Worm (Caenorhabditis elegans) whole organism, midembryonic: ENCODE data around the gene ZK666.14.
A peak's percentile ranks its signal among the peaks of the same experiment; 100 is the strongest.

Experiments
- T22C8.4 ChIP-seq: fragments of 200-800 bp; sonication (Bioruptor generic); IDR thresholded peaks from 2 replicates; pipeline ENCODE4 v1.3.6; 2022; ENCODE audit warnings: missing genetic modification characterization, missing compliant biosample characterization
- cog-1 ChIP-seq: sonication (generic microtip); optimal IDR thresholded peaks from 2 replicates; lab custom pipeline; 2016; ENCODE audit warnings: missing genetic modification characterization, missing compliant biosample characterization
- flt-1 ChIP-seq: fragments of 200-800 bp; sonication (Bioruptor generic); IDR thresholded peaks from 2 replicates; pipeline ENCODE4 v1.3.6; 2022; ENCODE audit warnings: missing genetic modification characterization, missing compliant biosample characterization
- med-1 ChIP-seq: sonication (generic microtip); optimal IDR thresholded peaks from 2 replicates; lab custom pipeline; 2017; ENCODE audit warnings: missing genetic modification characterization, mild to moderate bottlenecking, missing compliant biosample characterization, antibody characterized with exemption, missing genetic modification reagents; ENCODE audit not compliant: insufficient read depth
- ref-1 ChIP-seq: fragments of 200-800 bp; sonication (Bioruptor generic); conservative IDR thresholded peaks from 2 replicates; pipeline ENCODE4 v1.3.6; 2022; ENCODE audit warnings: missing genetic modification reagents, missing genetic modification characterization, missing compliant biosample characterization
- ztf-29 ChIP-seq: fragments of 200-800 bp; sonication (Bioruptor generic); IDR thresholded peaks from 2 replicates; pipeline ENCODE4 v1.3.6; 2022; ENCODE audit warnings: missing genetic modification reagents, missing genetic modification characterization, missing compliant biosample characterization

Gene ZK666.14

ce11 chrII:10543457-10544137 is 49.0 kb downstream of the ZK666.14 start:
- no peak for TF ChIP-seq ztf-29 (GFP tag; lab: Robert Waterston, UW)

- TF ChIP-seq cog-1 (tag; lab: Kevin White, UChicago) (no peak), T22C8.4 (GFP tag; lab: Robert Waterston, UW) (0 out of 2 replicates have a peak, but pooled peaks have one; percentile 13)
Observed at ce11 chrII:10544374-10544908, 49.9 kb downstream of the ZK666.14 start.

- no peak for TF ChIP-seq ztf-29 (GFP tag; lab: Robert Waterston, UW)
- TF ChIP-seq med-1, result no peak
- TF ChIP-seq flt-1, result peak; percentile 73
- no peak for TF ChIP-seq T22C8.4 (GFP tag; lab: Robert Waterston, UW)
- 0 out of 2 replicates have a peak, but pooled peaks have one; percentile 12 for TF ChIP-seq ref-1 (GFP tag; lab: Robert Waterston, UW)
Observed at ce11 chrII:10545213-10545612, 50.6 kb downstream of the ZK666.14 start.
